Worm (Caenorhabditis elegans) whole organism, L1 larva: Measurements from ENCODE around the gene sdz-33.

Source experiments
- C04F5.9 ChIP-seq: sonication (generic microtip); optimal IDR thresholded peaks from 2 replicates; lab custom pipeline; 2016; ENCODE audit warnings: missing genetic modification characterization, missing compliant biosample characterization
- C34B4.2 ChIP-seq: sonication (generic microtip); optimal IDR thresholded peaks from 2 replicates; lab custom pipeline; 2017; ENCODE audit warnings: mild to moderate bottlenecking, missing genetic modification characterization, missing compliant biosample characterization
- F16B12.6 ChIP-seq: fragments of 150-350 bp; optimal IDR thresholded peaks from 2 replicates; lab custom pipeline; 2014; ENCODE audit warnings: missing biosample characterization, missing genetic modification characterization
- aha-1 ChIP-seq: fragments of 150-350 bp; optimal IDR thresholded peaks from 2 replicates; lab custom pipeline; 2014; ENCODE audit warnings: missing biosample characterization, missing genetic modification characterization
- aly-2 ChIP-seq: fragments of 150-350 bp; optimal IDR thresholded peaks from 2 replicates; lab custom pipeline; 2014; ENCODE audit warnings: missing biosample characterization, missing genetic modification characterization
- ama-1 ChIP-seq: fragments of 150-350 bp; optimal IDR thresholded peaks from 2 replicates; lab custom pipeline; 2014
- ceh-63 ChIP-seq: fragments of 200-800 bp; sonication (Bioruptor generic); optimal IDR thresholded peaks from 2 replicates; lab custom pipeline; 2018; ENCODE audit warnings: mild to moderate bottlenecking, missing genetic modification characterization, missing compliant biosample characterization
- ceh-8 ChIP-seq: fragments of 200-800 bp; sonication (Bioruptor generic); optimal IDR thresholded peaks from 2 replicates; lab custom pipeline; 2018; ENCODE audit warnings: mild to moderate bottlenecking, missing genetic modification characterization, moderate library complexity, missing compliant biosample characterization
- ceh-82 ChIP-seq, 3 experiments: fragments of 150-350 bp in 1 of 3; sonication (generic microtip) in 2 of 3; optimal IDR thresholded peaks; 2 replicates each; lab custom pipeline; 2014 to 2017; ENCODE audit warnings: missing biosample characterization in 3 of 3, missing genetic modification characterization in 3 of 3
- ceh-88 ChIP-seq: fragments of 200-800 bp; sonication (Bioruptor generic); IDR thresholded peaks from 2 replicates; pipeline ENCODE4 v1.3.6; 2022; ENCODE audit warnings: missing genetic modification characterization, missing compliant biosample characterization
- dpl-1 ChIP-seq, 3 experiments: fragments of 150-350 bp in 2 of 3; sonication (generic microtip) in 1 of 3; optimal IDR thresholded peaks; 2 replicates each; lab custom pipeline; 2014 to 2017; ENCODE audit warnings: missing biosample characterization in 3 of 3, missing genetic modification characterization in 3 of 3, missing genetic modification reagents in 3 of 3
- dsc-1 ChIP-seq: sonication (generic microtip); optimal IDR thresholded peaks from 2 replicates; lab custom pipeline; 2016; ENCODE audit warnings: mild to moderate bottlenecking, missing genetic modification characterization, missing compliant biosample characterization
- efl-1 ChIP-seq, 4 experiments: fragments of 150-350 bp; optimal IDR thresholded peaks in 3 of 4; peaks in 1 of 4; 1 replicate in 1 of 4; 2 replicates in 3 of 4; lab custom pipeline; 2014; ENCODE audit warnings: missing biosample characterization in 2 of 4, missing genetic modification characterization in 2 of 4, missing genetic modification reagents in 2 of 4
- efl-3 ChIP-seq: fragments of 200-800 bp; sonication (Bioruptor generic); optimal IDR thresholded peaks from 2 replicates; lab custom pipeline; 2018; ENCODE audit warnings: mild to moderate bottlenecking, missing genetic modification characterization, missing compliant biosample characterization
- elt-2 ChIP-seq: sonication (generic microtip); optimal IDR thresholded peaks from 2 replicates; lab custom pipeline; 2016; ENCODE audit warnings: missing genetic modification characterization, mild to moderate bottlenecking, inconsistent platforms, missing compliant biosample characterization, missing genetic modification reagents
- ets-5 ChIP-seq: fragments of 200-800 bp; sonication (Bioruptor generic); IDR thresholded peaks from 2 replicates; pipeline ENCODE4 v1.3.6; 2022; ENCODE audit warnings: missing genetic modification characterization, missing compliant biosample characterization
- fkh-10 ChIP-seq: sonication (generic microtip); optimal IDR thresholded peaks from 2 replicates; lab custom pipeline; 2017; ENCODE audit warnings: missing biosample characterization, missing genetic modification reagents, missing genetic modification characterization
- fkh-4 ChIP-seq: sonication (generic microtip); optimal IDR thresholded peaks from 2 replicates; lab custom pipeline; 2016; ENCODE audit warnings: missing compliant biosample characterization, missing genetic modification characterization, borderline replicate concordance
- fkh-8 ChIP-seq: sonication (generic microtip); optimal IDR thresholded peaks from 2 replicates; lab custom pipeline; 2016; ENCODE audit warnings: mild to moderate bottlenecking, missing genetic modification characterization, missing compliant biosample characterization
- fos-1 ChIP-seq: fragments of 150-350 bp; optimal IDR thresholded peaks from 2 replicates; lab custom pipeline; 2014; ENCODE audit warnings: missing biosample characterization, missing genetic modification characterization
- grh-1 ChIP-seq: fragments of 200-800 bp; sonication (Bioruptor generic); IDR thresholded peaks from 2 replicates; pipeline ENCODE4 v1.3.6; 2022; ENCODE audit warnings: missing genetic modification reagents, missing genetic modification characterization, missing compliant biosample characterization
- hlh-4 ChIP-seq: sonication (generic microtip); optimal IDR thresholded peaks from 2 replicates; lab custom pipeline; 2016; ENCODE audit warnings: mild to moderate bottlenecking, missing genetic modification characterization, missing compliant biosample characterization
- hpl-2 ChIP-seq: fragments of 150-350 bp; optimal IDR thresholded peaks from 2 replicates; lab custom pipeline; 2014; ENCODE audit warnings: missing biosample characterization, missing genetic modification reagents, missing genetic modification characterization
- irx-1 ChIP-seq: sonication (generic microtip); optimal IDR thresholded peaks from 2 replicates; lab custom pipeline; 2016; ENCODE audit warnings: missing genetic modification characterization, missing compliant biosample characterization
- jun-1 ChIP-seq: fragments of 150-350 bp; optimal IDR thresholded peaks from 2 replicates; lab custom pipeline; 2014; ENCODE audit warnings: missing biosample characterization, missing genetic modification reagents, missing genetic modification characterization
- lin-13 ChIP-seq: fragments of 150-350 bp; optimal IDR thresholded peaks from 2 replicates; lab custom pipeline; 2014; ENCODE audit warnings: missing biosample characterization, missing genetic modification reagents, missing genetic modification characterization
- lin-15B ChIP-seq: fragments of 150-350 bp; sonication (generic microtip); optimal IDR thresholded peaks from 3 replicates; lab custom pipeline; 2014; ENCODE audit warnings: missing biosample characterization, missing genetic modification characterization
- lin-35 ChIP-seq, 2 experiments: fragments of 150-350 bp; optimal IDR thresholded peaks; 2 replicates each; lab custom pipeline; 2014; ENCODE audit warnings: missing biosample characterization in 2 of 2, missing genetic modification characterization in 2 of 2, missing genetic modification reagents in 2 of 2
- lin-39 ChIP-seq: fragments of 150-350 bp; optimal IDR thresholded peaks from 2 replicates; lab custom pipeline; 2014; ENCODE audit warnings: missing biosample characterization, missing genetic modification reagents, missing genetic modification characterization
- lir-3 ChIP-seq: sonication (generic microtip); optimal IDR thresholded peaks from 2 replicates; lab custom pipeline; 2016; ENCODE audit warnings: mild to moderate bottlenecking, missing genetic modification characterization, moderate library complexity, missing compliant biosample characterization; ENCODE audit not compliant: poor library complexity
- lsy-2 ChIP-seq, 2 experiments: fragments of 150-350 bp; optimal IDR thresholded peaks; 2 replicates each; lab custom pipeline; 2014; ENCODE audit warnings: missing biosample characterization in 2 of 2, missing genetic modification characterization in 2 of 2
- mab-9 ChIP-seq: fragments of 200-800 bp; sonication (Bioruptor generic); IDR thresholded peaks from 2 replicates; pipeline ENCODE4 v1.3.6; 2022; ENCODE audit warnings: missing genetic modification reagents, missing genetic modification characterization, missing compliant biosample characterization
- mdl-1 ChIP-seq, 2 experiments: fragments of 150-350 bp; optimal IDR thresholded peaks; 2 replicates each; lab custom pipeline; 2014 to 2017; ENCODE audit warnings: missing biosample characterization in 2 of 2, missing genetic modification characterization in 2 of 2, inconsistent platforms in 1 of 2
- mef-2 ChIP-seq: fragments of 150-350 bp; optimal IDR thresholded peaks from 2 replicates; lab custom pipeline; 2014; ENCODE audit warnings: missing biosample characterization, missing genetic modification characterization
- nhr-11 ChIP-seq: fragments of 150-350 bp; optimal IDR thresholded peaks from 2 replicates; lab custom pipeline; 2014; ENCODE audit warnings: missing biosample characterization, missing genetic modification characterization
- nhr-19 ChIP-seq: fragments of 200-800 bp; sonication (Bioruptor generic); conservative IDR thresholded peaks from 2 replicates; pipeline ENCODE4 v1.3.6; 2022; ENCODE audit warnings: missing genetic modification characterization, missing compliant biosample characterization
- nhr-20 ChIP-seq: sonication (generic microtip); optimal IDR thresholded peaks from 2 replicates; lab custom pipeline; 2016; ENCODE audit warnings: mild to moderate bottlenecking, missing genetic modification characterization, missing compliant biosample characterization
- nhr-28 ChIP-seq: fragments of 150-350 bp; optimal IDR thresholded peaks from 2 replicates; lab custom pipeline; 2014; ENCODE audit warnings: missing biosample characterization, missing genetic modification characterization
- nhr-76 ChIP-seq: sonication (generic microtip); optimal IDR thresholded peaks from 2 replicates; lab custom pipeline; 2017; ENCODE audit warnings: missing biosample characterization, missing genetic modification characterization
- nhr-77 ChIP-seq: fragments of 150-350 bp; optimal IDR thresholded peaks from 2 replicates; lab custom pipeline; 2014; ENCODE audit warnings: missing biosample characterization, missing genetic modification characterization
- nhr-84 ChIP-seq: sonication (generic microtip); optimal IDR thresholded peaks from 2 replicates; lab custom pipeline; 2017; ENCODE audit warnings: missing biosample characterization, missing genetic modification characterization
- nhr-85 ChIP-seq: sonication (generic microtip); peaks from one replicate; lab custom pipeline; 2016; ENCODE audit warnings: missing genetic modification characterization, inconsistent platforms, missing compliant biosample characterization
- nhr-90 ChIP-seq: sonication (generic microtip); optimal IDR thresholded peaks from 2 replicates; lab custom pipeline; 2016; ENCODE audit warnings: mild to moderate bottlenecking, missing genetic modification characterization, missing compliant biosample characterization; ENCODE audit not compliant: poor library complexity
- pqm-1 ChIP-seq: sonication (generic microtip); optimal IDR thresholded peaks from 3 replicates; lab custom pipeline; 2017; ENCODE audit warnings: missing biosample characterization, missing genetic modification characterization
- rnt-1 ChIP-seq: sonication (generic microtip); optimal IDR thresholded peaks from 2 replicates; lab custom pipeline; 2016; ENCODE audit warnings: mild to moderate bottlenecking, missing genetic modification characterization, moderate library complexity, missing compliant biosample characterization
- snpc-4 ChIP-seq: fragments of 150-350 bp; optimal IDR thresholded peaks from 2 replicates; lab custom pipeline; 2014; ENCODE audit warnings: missing biosample characterization, missing genetic modification characterization
- snu-23 ChIP-seq: sonication (generic microtip); optimal IDR thresholded peaks from 2 replicates; lab custom pipeline; 2016; ENCODE audit warnings: missing genetic modification characterization, missing compliant biosample characterization
- sup-37 ChIP-seq: fragments of 200-800 bp; sonication (Bioruptor generic); optimal IDR thresholded peaks from 2 replicates; lab custom pipeline; 2018; ENCODE audit warnings: mild to moderate bottlenecking, missing genetic modification characterization, missing compliant biosample characterization
- tbx-2 ChIP-seq: sonication (generic microtip); optimal IDR thresholded peaks from 2 replicates; lab custom pipeline; 2016; ENCODE audit warnings: missing genetic modification characterization, missing compliant biosample characterization
- unc-62 ChIP-seq: fragments of 150-350 bp; optimal IDR thresholded peaks from 2 replicates; lab custom pipeline; 2014; ENCODE audit warnings: missing biosample characterization, missing genetic modification reagents, missing genetic modification characterization
- unc-86 ChIP-seq: sonication (generic microtip); optimal IDR thresholded peaks from 2 replicates; lab custom pipeline; 2016; ENCODE audit warnings: missing genetic modification characterization, missing compliant biosample characterization
- ztf-4 ChIP-seq: fragments of 150-350 bp; optimal IDR thresholded peaks from 2 replicates; lab custom pipeline; 2014; ENCODE audit warnings: missing biosample characterization, missing genetic modification characterization

Gene sdz-33

ce11 chrIII:11946062-11946749 lies 38.9 kb downstream of the sdz-33 start (continued):
- peak; percentile 76 for TF ChIP-seq ama-1 (lab: Kevin White, UChicago)
- no peak for TF ChIP-seq pqm-1
- TF ChIP-seq nhr-85: peak; percentile 99
- peak; percentile 66 for TF ChIP-seq C34B4.2 (tag; lab: Kevin White, UChicago)
- peak; percentile 99 for TF ChIP-seq lir-3 (tag; lab: Kevin White, UChicago)
- TF ChIP-seq efl-1 (optimal IDR thresholded peaks at IDR 0.05; lab: Kevin White, UChicago): peak; percentile 77 to 84
- peak; percentile 82 to 97 for TF ChIP-seq efl-1 (GFP tag; optimal IDR thresholded peaks at IDR 0.05 in 1 of 2; lab: Kevin White, UChicago)
- TF ChIP-seq hpl-2 (GFP tag; lab: Kevin White, UChicago): no peak
- peak; percentile 69 for TF ChIP-seq jun-1 (tag; lab: Kevin White, UChicago)
- TF ChIP-seq ztf-4 (tag; lab: Kevin White, UChicago): peak; percentile 77
- peak; percentile 79 for TF ChIP-seq aly-2 (tag; lab: Kevin White, UChicago)
- TF ChIP-seq snu-23 (GFP tag; lab: Kevin White, UChicago): peak; percentile 96
- no peak for TF ChIP-seq aha-1 (tag; lab: Kevin White, UChicago)
- peak; percentile 96 for TF ChIP-seq unc-86 (tag; lab: Kevin White, UChicago)
- peak; percentile 64 for TF ChIP-seq nhr-11
- TF ChIP-seq lin-15B: peak; percentile 82
- TF ChIP-seq nhr-28 (tag; lab: Kevin White, UChicago): no peak
- peak; percentile 71 to 77 for TF ChIP-seq lin-35 (GFP tag; optimal IDR thresholded peaks at IDR 0.05; lab: Kevin White, UChicago)
- TF ChIP-seq ets-5 (GFP tag; lab: Robert Waterston, UW): no peak
- peak; percentile 41 for TF ChIP-seq nhr-77 (tag; lab: Kevin White, UChicago)
- peak; percentile 81 for TF ChIP-seq snpc-4
- TF ChIP-seq fkh-8: peak; percentile 95
- TF ChIP-seq fos-1 (tag; lab: Kevin White, UChicago): peak; percentile 66
- peak; percentile 96 for TF ChIP-seq nhr-20 (tag; lab: Kevin White, UChicago)
- TF ChIP-seq sup-37 (GFP tag; lab: Kevin White, UChicago): peak; percentile 93
- peak; percentile 100 for TF ChIP-seq irx-1
- peak; percentile 90 for TF ChIP-seq lin-39 (tag; lab: Kevin White, UChicago)
- peak; percentile 69 to 80 (median 80) for TF ChIP-seq dpl-1 (GFP tag; optimal IDR thresholded peaks at IDR 0.05; lab: Kevin White, UChicago)
- peak; percentile 82 for TF ChIP-seq grh-1 (GFP tag; lab: Robert Waterston, UW)
- TF ChIP-seq nhr-84 (tag; lab: Kevin White, UChicago): peak; percentile 22
- TF ChIP-seq nhr-90 (tag; lab: Kevin White, UChicago): peak; percentile 99
- peak; percentile 61 for TF ChIP-seq F16B12.6 (tag; lab: Kevin White, UChicago)
- TF ChIP-seq unc-62 (GFP tag; lab: Kevin White, UChicago): no peak
- TF ChIP-seq elt-2: peak; percentile 90
- TF ChIP-seq fkh-4 (tag; lab: Kevin White, UChicago): peak; percentile 100
- no peak for TF ChIP-seq nhr-76 (tag; lab: Kevin White, UChicago)
- peak; percentile 99 for TF ChIP-seq dsc-1 (tag; lab: Kevin White, UChicago)
- peak; percentile 100 for TF ChIP-seq rnt-1 (tag; lab: Kevin White, UChicago)
- TF ChIP-seq fkh-10 (GFP tag; lab: Kevin White, UChicago): peak; percentile 40
- TF ChIP-seq tbx-2 (tag; lab: Kevin White, UChicago): peak; percentile 99
- peak; percentile 88 to 93 for TF ChIP-seq lsy-2 (tag; optimal IDR thresholded peaks at IDR 0.05; lab: Kevin White, UChicago)
- TF ChIP-seq lin-13 (GFP tag; lab: Kevin White, UChicago): peak; percentile 83
- peak; percentile 95 for TF ChIP-seq nhr-19
- peak; percentile 98 for TF ChIP-seq C04F5.9 (tag; lab: Kevin White, UChicago)
- peak; percentile 98 for TF ChIP-seq hlh-4 (tag; lab: Kevin White, UChicago)
- TF ChIP-seq ceh-82 (tag; optimal IDR thresholded peaks at IDR 0.05; lab: Kevin White, UChicago): peak; percentile 82 to 92 (median 87)
- TF ChIP-seq ceh-8: peak; percentile 95
- TF ChIP-seq mdl-1 (tag; optimal IDR thresholded peaks at IDR 0.05; lab: Kevin White, UChicago): peak in 1 of 2 experiments; percentile 62
- TF ChIP-seq ceh-88 (GFP tag; lab: Robert Waterston, UW): peak; percentile 90
- peak; percentile 97 for TF ChIP-seq mab-9 (GFP tag; lab: Robert Waterston, UW)
- TF ChIP-seq mef-2: peak; percentile 32
- TF ChIP-seq ceh-63: peak; percentile 92
- TF ChIP-seq efl-3 (GFP tag; lab: Kevin White, UChicago): peak; percentile 99
